Worm (Caenorhabditis elegans) whole organism, midembryonic: ENCODE results near the gene mgrn-1.

Experiments
- T22C8.4 ChIP-seq: fragments of 200-800 bp; sonication (Bioruptor generic); IDR thresholded peaks from 2 replicates; pipeline ENCODE4 v1.3.6; 2022; ENCODE audit warnings: missing genetic modification characterization, missing compliant biosample characterization
- flt-1 ChIP-seq: fragments of 200-800 bp; sonication (Bioruptor generic); IDR thresholded peaks from 2 replicates; pipeline ENCODE4 v1.3.6; 2022; ENCODE audit warnings: missing genetic modification characterization, missing compliant biosample characterization
- ref-1 ChIP-seq: fragments of 200-800 bp; sonication (Bioruptor generic); conservative IDR thresholded peaks from 2 replicates; pipeline ENCODE4 v1.3.6; 2022; ENCODE audit warnings: missing genetic modification reagents, missing genetic modification characterization, missing compliant biosample characterization
- tab-1 ChIP-seq: fragments of 200-800 bp; sonication (Bioruptor generic); IDR thresholded peaks from 2 replicates; pipeline ENCODE4 v1.3.6; 2022; ENCODE audit warnings: missing genetic modification characterization, missing compliant biosample characterization
- ztf-29 ChIP-seq: fragments of 200-800 bp; sonication (Bioruptor generic); IDR thresholded peaks from 2 replicates; pipeline ENCODE4 v1.3.6; 2022; ENCODE audit warnings: missing genetic modification reagents, missing genetic modification characterization, missing compliant biosample characterization

ce11 chrX:14324289-14324688 lies 12.8 kb upstream of the mgrn-1 start:
- TF ChIP-seq flt-1 (GFP tag; lab: Robert Waterston, UW) (no peak), ztf-29 (no peak), ref-1 (GFP tag; lab: Robert Waterston, UW) (no peak), T22C8.4 (no peak), tab-1 (GFP tag; lab: Robert Waterston, UW) (no peak)
